Worm (Caenorhabditis elegans): Measurements from ENCODE around the gene tag-65.

The tag-65 gene

ce11 chrV:13649730-13650349, 28.5 kb downstream of the tag-65 start, which contains the start of gene H37A05.4 (continued):
- no peak for TF ChIP-seq lim-7 (GFP tag; IDR thresholded peaks at IDR 0.05)
- TF ChIP-seq ceh-44 (GFP tag; IDR thresholded peaks at IDR 0.05): no peak
- no peak for TF ChIP-seq nhr-25 (tag; optimal IDR thresholded peaks at IDR 0.05; ENCODE audit: borderline replicate concordance, insufficient read depth)
- peak; percentile 50 for TF ChIP-seq lin-38 (GFP tag; IDR thresholded peaks at IDR 0.05)

ce11 chrV:13647617-13648016, 30.8 kb downstream of the tag-65 start:
- no peak for TF ChIP-seq gei-8 (GFP tag; optimal IDR thresholded peaks at IDR 0.05)
- no peak for TF ChIP-seq dmd-9 (GFP tag; IDR thresholded peaks at IDR 0.05)
- no peak for TF ChIP-seq hlh-11 (tag; optimal IDR thresholded peaks at IDR 0.05)
- TF ChIP-seq nhr-28 (tag; optimal IDR thresholded peaks at IDR 0.05): no peak
- TF ChIP-seq nhr-11 (tag; optimal IDR thresholded peaks at IDR 0.05): no peak
- 0 out of 2 replicates have a peak, but pooled peaks have one; percentile 24 for TF ChIP-seq lim-7 (GFP tag; IDR thresholded peaks at IDR 0.05)
- no peak for TF ChIP-seq D1046.2 (GFP tag; IDR thresholded peaks at IDR 0.05)
- TF ChIP-seq fkh-10 (GFP tag; optimal IDR thresholded peaks at IDR 0.05): no peak

ce11 chrV:13647185-13647584, 31.2 kb downstream of the tag-65 start:
- no peak for TF ChIP-seq nhr-237 (tag; optimal IDR thresholded peaks at IDR 0.05)
- no peak for TF ChIP-seq madf-5 (GFP tag; IDR thresholded peaks at IDR 0.05)
- no peak for TF ChIP-seq D1046.2 (GFP tag; IDR thresholded peaks at IDR 0.05)
- no peak for TF ChIP-seq daf-8 (GFP tag; IDR thresholded peaks at IDR 0.05)
- TF ChIP-seq rbr-2 (tag; optimal IDR thresholded peaks at IDR 0.05): no peak
- TF ChIP-seq set-16 (GFP tag; IDR thresholded peaks at IDR 0.05): peak; percentile 85

- TF ChIP-seq mes-2 (tag; optimal IDR thresholded peaks at IDR 0.05; ENCODE audit: poor library complexity, severe bottlenecking) (no peak), Y48G9A.11 (GFP tag; IDR thresholded peaks at IDR 0.05) (peak; percentile 73; the same call in 1 of the 2 replicates), nhr-41 (GFP tag; IDR thresholded peaks at IDR 0.05) (0 out of 2 replicates have a peak, but pooled peaks have one; percentile 46), snpc-1.2 (GFP tag; IDR thresholded peaks at IDR 0.05) (peak; percentile 38; the same call in 1 of the 2 replicates), pha-4 (GFP tag; IDR thresholded peaks at IDR 0.05) (peak; percentile 100), pha-4 (tag; optimal IDR thresholded peaks at IDR 0.05) (no peak), ztf-11 (tag; optimal IDR thresholded peaks at IDR 0.05) (no peak), egl-43 (GFP tag; IDR thresholded peaks at IDR 0.05) (peak; percentile 87), ctbp-1 (GFP tag; IDR thresholded peaks at IDR 0.05) (0 out of 2 replicates have a peak, but pooled peaks have one; percentile 58), T26A8.4 (GFP tag; IDR thresholded peaks at IDR 0.05) (no peak), tra-1 (GFP tag; IDR thresholded peaks at IDR 0.05) (peak; percentile 68), sdz-12 (GFP tag; optimal IDR thresholded peaks at IDR 0.05) (peak; percentile 11), madf-5 (GFP tag; IDR thresholded peaks at IDR 0.05) (peak in 1 of 2 experiments; percentile 81; a peak in 2 of 4 replicates), mxl-2 (GFP tag; conservative IDR thresholded peaks at IDR 0.05) (0 out of 2 replicates have a peak, but pooled peaks have one; percentile 33), ZK337.2 (GFP tag; IDR thresholded peaks at IDR 0.05) (peak; percentile 24; the same call in 1 of the 2 replicates), madf-9 (GFP tag; conservative IDR thresholded peaks at IDR 0.05) (0 out of 2 replicates have a peak, but pooled peaks have one; percentile 24), nhr-102 (tag; optimal IDR thresholded peaks at IDR 0.05) (no peak), hlh-11 (tag; optimal IDR thresholded peaks at IDR 0.05) (no peak), nhr-42 (GFP tag; IDR thresholded peaks at IDR 0.05) (peak; percentile 40; the same call in 1 of the 2 replicates), vab-7 (GFP tag; IDR thresholded peaks at IDR 0.05) (peak; percentile 47; the same call in 1 of the 2 replicates), D1046.2 (GFP tag; IDR thresholded peaks at IDR 0.05) (peak; percentile 74; the same call in 1 of the 2 replicates), tag-97 (GFP tag; IDR thresholded peaks at IDR 0.05) (peak; percentile 78; the same call in 1 of the 2 replicates), aha-1 (tag) (no peak), dmd-9 (GFP tag; IDR thresholded peaks at IDR 0.05) (peak; percentile 73; the same call in 1 of the 2 replicates), unc-130 (GFP tag; optimal IDR thresholded peaks at IDR 0.05) (no peak), mdl-1 (tag; optimal IDR thresholded peaks at IDR 0.05) (no peak), lin-38 (GFP tag; IDR thresholded peaks at IDR 0.05) (peak; percentile 26; the same call in 1 of the 2 replicates), Y75B8A.6 (GFP tag; IDR thresholded peaks at IDR 0.05) (peak; percentile 46; the same call in 1 of the 2 replicates), ZK546.5 (tag; optimal IDR thresholded peaks at IDR 0.05) (no peak), php-3 (GFP tag; IDR thresholded peaks at IDR 0.05) (peak; percentile 30; the same call in 1 of the 2 replicates)
These were observed 32.4 kb downstream of the tag-65 start for ce11 chrV:13645848-13646578.

All from whole organism, L4 larva.